Worm (Caenorhabditis elegans) whole organism, L2 larva: ENCODE results near the gene F08H9.3.

Source experiments
- ama-1 ChIP-seq: fragments of 150-350 bp; optimal IDR thresholded peaks from 2 replicates; lab custom pipeline; 2018; ENCODE audit warnings: inconsistent platforms
- mdl-1 ChIP-seq, 2 experiments: fragments of 150-350 bp in 1 of 2; sonication (generic microtip) in 1 of 2; optimal IDR thresholded peaks; 2 replicates each; lab custom pipeline; 2017; ENCODE audit warnings: missing biosample characterization in 2 of 2, missing genetic modification characterization in 2 of 2
- snpc-4 ChIP-seq: fragments of 150-350 bp; optimal IDR thresholded peaks from 2 replicates; lab custom pipeline; 2014; ENCODE audit warnings: missing biosample characterization, missing genetic modification characterization

- TF ChIP-seq ama-1 (no peak), snpc-4 (tag; lab: Kevin White, UChicago) (no peak), mdl-1 (tag; optimal IDR thresholded peaks at IDR 0.05; lab: Kevin White, UChicago) (no peak)
Observed at ce11 chrV:14504120-14504519, 41.0 kb upstream of the F08H9.3 start.
